Worm (Caenorhabditis elegans) whole organism, L3 larva: ENCODE measurements around the gene spl-3.

Experiments used
- R02D3.7 ChIP-seq: fragments of 150-350 bp; optimal IDR thresholded peaks from 2 replicates; lab custom pipeline; 2014; ENCODE audit warnings: missing biosample characterization, missing genetic modification characterization
- ZK546.5 ChIP-seq: sonication (generic microtip); optimal IDR thresholded peaks from 2 replicates; lab custom pipeline; 2017; ENCODE audit warnings: missing biosample characterization, missing genetic modification characterization
- aly-2 ChIP-seq: fragments of 150-350 bp; optimal IDR thresholded peaks from 2 replicates; lab custom pipeline; 2014; ENCODE audit warnings: missing biosample characterization, missing genetic modification characterization
- ama-1 ChIP-seq: fragments of 150-350 bp; optimal IDR thresholded peaks from 2 replicates; lab custom pipeline; 2018
- ceh-16 ChIP-seq: sonication (generic microtip); optimal IDR thresholded peaks from 2 replicates; lab custom pipeline; 2017; ENCODE audit warnings: missing biosample characterization, missing genetic modification characterization
- ceh-28 ChIP-seq: fragments of 150-350 bp; optimal IDR thresholded peaks from 2 replicates; lab custom pipeline; 2014; ENCODE audit warnings: missing biosample characterization, missing genetic modification reagents, missing genetic modification characterization
- ceh-9 ChIP-seq: sonication (generic microtip); optimal IDR thresholded peaks from 2 replicates; lab custom pipeline; 2018; ENCODE audit warnings: missing biosample characterization, missing genetic modification characterization
- daf-12 ChIP-seq: fragments of 150-350 bp; optimal IDR thresholded peaks from 2 replicates; lab custom pipeline; 2014; ENCODE audit warnings: missing biosample characterization, missing genetic modification reagents, missing genetic modification characterization
- egl-5 ChIP-seq: fragments of 150-350 bp; optimal IDR thresholded peaks from 2 replicates; lab custom pipeline; 2017; ENCODE audit warnings: missing biosample characterization, missing genetic modification reagents, missing genetic modification characterization, inconsistent platforms
- elt-1 ChIP-seq: fragments of 150-350 bp; optimal IDR thresholded peaks from 2 replicates; lab custom pipeline; 2014; ENCODE audit warnings: missing biosample characterization, missing genetic modification characterization
- elt-2 ChIP-seq: sonication (generic microtip); optimal IDR thresholded peaks from 2 replicates; lab custom pipeline; 2016; ENCODE audit warnings: missing genetic modification reagents, mild to moderate bottlenecking, missing genetic modification characterization, missing compliant biosample characterization
- elt-3 ChIP-seq, 3 experiments: fragments of 150-350 bp in 1 of 3; sonication (generic microtip) in 2 of 3; optimal IDR thresholded peaks; 2 replicates in 2 of 3; 4 replicates in 1 of 3; lab custom pipeline; 2014 to 2017; ENCODE audit warnings: missing biosample characterization in 3 of 3, missing genetic modification characterization in 3 of 3
- eor-1 ChIP-seq, 2 experiments: fragments of 150-350 bp; optimal IDR thresholded peaks; 2 replicates each; lab custom pipeline; 2014 to 2018; ENCODE audit warnings: missing biosample characterization in 2 of 2, missing genetic modification characterization in 2 of 2
- fkh-2 ChIP-seq: fragments of 150-350 bp; optimal IDR thresholded peaks from 2 replicates; lab custom pipeline; 2014; ENCODE audit warnings: missing biosample characterization, missing genetic modification reagents, missing genetic modification characterization
- hmg-11 ChIP-seq: sonication (generic microtip); optimal IDR thresholded peaks from 2 replicates; lab custom pipeline; 2016; ENCODE audit warnings: missing genetic modification characterization, missing compliant biosample characterization
- jun-1 ChIP-seq: fragments of 150-350 bp; optimal IDR thresholded peaks from 2 replicates; lab custom pipeline; 2014; ENCODE audit warnings: missing biosample characterization, missing genetic modification reagents, missing genetic modification characterization
- lin-15B ChIP-seq: fragments of 150-350 bp; optimal IDR thresholded peaks from 2 replicates; lab custom pipeline; 2014; ENCODE audit warnings: missing biosample characterization, missing genetic modification characterization
- lin-39 ChIP-seq: fragments of 150-350 bp; optimal IDR thresholded peaks from 2 replicates; lab custom pipeline; 2018; ENCODE audit warnings: missing biosample characterization, missing genetic modification reagents, missing genetic modification characterization
- lsy-12 ChIP-seq: sonication (generic microtip); optimal IDR thresholded peaks from 2 replicates; lab custom pipeline; 2016; ENCODE audit warnings: mild to moderate bottlenecking, missing genetic modification characterization, missing compliant biosample characterization
- mdl-1 ChIP-seq: fragments of 150-350 bp; optimal IDR thresholded peaks from 2 replicates; lab custom pipeline; 2014; ENCODE audit warnings: missing biosample characterization, missing genetic modification characterization
- nfya-1 ChIP-seq: sonication (generic microtip); optimal IDR thresholded peaks from 2 replicates; lab custom pipeline; 2017; ENCODE audit warnings: missing genetic modification characterization, mild to moderate bottlenecking, missing compliant biosample characterization, antibody characterized with exemption, moderate library complexity; ENCODE audit not compliant: insufficient read depth
- nhr-11 ChIP-seq: fragments of 150-350 bp; optimal IDR thresholded peaks from 2 replicates; lab custom pipeline; 2014; ENCODE audit warnings: missing biosample characterization, missing genetic modification characterization
- nhr-12 ChIP-seq: fragments of 150-350 bp; optimal IDR thresholded peaks from 2 replicates; lab custom pipeline; 2014; ENCODE audit warnings: missing biosample characterization, missing genetic modification characterization
- nhr-237 ChIP-seq: fragments of 150-350 bp; optimal IDR thresholded peaks from 2 replicates; lab custom pipeline; 2014; ENCODE audit warnings: missing biosample characterization, missing genetic modification characterization
- nhr-25 ChIP-seq: sonication (generic microtip); optimal IDR thresholded peaks from 2 replicates; lab custom pipeline; 2017; ENCODE audit warnings: missing biosample characterization, missing genetic modification characterization
- nhr-43 ChIP-seq: sonication (generic microtip); optimal IDR thresholded peaks from 2 replicates; lab custom pipeline; 2016; ENCODE audit warnings: mild to moderate bottlenecking, missing genetic modification characterization, missing compliant biosample characterization; ENCODE audit not compliant: poor library complexity, severe bottlenecking
- nhr-67 ChIP-seq: fragments of 150-350 bp; optimal IDR thresholded peaks from 2 replicates; lab custom pipeline; 2014; ENCODE audit warnings: missing biosample characterization, missing genetic modification characterization
- nhr-76 ChIP-seq: fragments of 150-350 bp; sonication (generic microtip); optimal IDR thresholded peaks from 5 replicates; lab custom pipeline; 2014; ENCODE audit warnings: missing biosample characterization, missing genetic modification characterization
- pha-4 ChIP-seq: fragments of 150-350 bp; optimal IDR thresholded peaks from 2 replicates; lab custom pipeline; 2014; ENCODE audit warnings: missing biosample characterization, missing genetic modification reagents, missing genetic modification characterization
- sea-2 ChIP-seq: fragments of 150-350 bp; sonication (generic microtip); optimal IDR thresholded peaks from 4 replicates; lab custom pipeline; 2014; ENCODE audit warnings: missing biosample characterization, missing genetic modification reagents, missing genetic modification characterization
- skn-1 ChIP-seq: fragments of 150-350 bp; optimal IDR thresholded peaks from 2 replicates; lab custom pipeline; 2014; ENCODE audit warnings: missing biosample characterization, missing genetic modification characterization
- snpc-4 ChIP-seq: fragments of 150-350 bp; optimal IDR thresholded peaks from 2 replicates; lab custom pipeline; 2014; ENCODE audit warnings: missing biosample characterization, missing genetic modification characterization
- tbx-2 ChIP-seq: sonication (generic microtip); optimal IDR thresholded peaks from 2 replicates; lab custom pipeline; 2016; ENCODE audit warnings: mild to moderate bottlenecking, missing genetic modification characterization, missing compliant biosample characterization
- unc-39 ChIP-seq: sonication (generic microtip); optimal IDR thresholded peaks from 4 replicates; lab custom pipeline; 2017; ENCODE audit warnings: missing biosample characterization, missing genetic modification characterization
- unc-62 ChIP-seq: fragments of 150-350 bp; sonication (generic microtip); optimal IDR thresholded peaks from 4 replicates; lab custom pipeline; 2014; ENCODE audit warnings: missing biosample characterization, missing genetic modification reagents, missing genetic modification characterization
- ztf-11 ChIP-seq: fragments of 150-350 bp; optimal IDR thresholded peaks from 2 replicates; lab custom pipeline; 2014; ENCODE audit warnings: missing biosample characterization, missing genetic modification characterization
- ztf-4 ChIP-seq: fragments of 150-350 bp; optimal IDR thresholded peaks from 2 replicates; lab custom pipeline; 2014; ENCODE audit warnings: missing biosample characterization, missing genetic modification characterization

Gene spl-3

DNA sequence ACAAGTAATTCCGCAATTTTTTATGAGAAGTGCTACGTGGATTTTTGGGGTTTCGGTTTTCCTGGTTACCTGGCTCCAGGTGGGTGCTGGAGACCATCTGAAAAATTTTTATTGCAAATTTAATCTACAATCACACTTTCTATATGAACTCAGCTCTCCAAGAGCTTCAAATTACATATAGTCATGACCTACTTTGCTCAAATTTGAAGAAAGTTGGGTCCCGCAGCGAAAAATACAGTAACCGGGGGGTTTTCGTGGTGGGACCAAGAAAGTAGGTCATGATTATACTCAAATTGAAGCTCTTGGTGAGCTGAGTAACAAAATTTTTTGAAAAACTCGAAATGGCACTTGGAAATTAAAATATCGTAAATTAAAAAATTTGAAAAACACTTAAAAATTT lies 32.5 kb upstream of the spl-3 start, which contains the start of gene ets-8:
ets-8 (minus strand) TSS at position 101 of the 400 bp plus-strand sequence.
- TF ChIP-seq tbx-2 (tag; lab: Kevin White, UChicago): no peak
- TF ChIP-seq eor-1 (tag; optimal IDR thresholded peaks at IDR 0.05; lab: Kevin White, UChicago): no peak
- TF ChIP-seq aly-2: no peak
- TF ChIP-seq nhr-25: no peak
- TF ChIP-seq nhr-76: no peak
- no peak for TF ChIP-seq lin-15B
- TF ChIP-seq unc-39 (tag; lab: Kevin White, UChicago): no peak
- no peak for TF ChIP-seq unc-62 (GFP tag; lab: Kevin White, UChicago)
- no peak for TF ChIP-seq egl-5 (tag; lab: Kevin White, UChicago)
- TF ChIP-seq skn-1 (tag; lab: Kevin White, UChicago): no peak
- TF ChIP-seq pha-4 (tag; lab: Kevin White, UChicago): no peak

DNA sequence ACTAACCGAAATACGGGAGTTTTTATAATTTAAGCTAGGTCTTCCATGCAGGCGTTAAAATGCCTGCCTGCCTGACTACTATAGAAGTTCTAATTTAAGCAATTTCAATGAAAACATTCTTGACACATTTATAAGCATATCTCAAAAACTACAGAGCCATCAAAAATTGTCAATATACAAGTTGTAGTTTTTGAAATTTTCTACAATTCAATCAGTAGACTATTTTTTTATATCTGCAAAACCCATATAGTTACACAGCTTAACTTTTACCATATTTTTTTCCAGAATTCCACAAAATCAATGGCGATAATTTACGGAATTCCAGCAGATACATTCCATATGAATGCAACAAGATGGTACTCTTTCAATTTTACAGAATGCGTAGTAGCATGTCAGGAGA lies 29.7 kb upstream of the spl-3 start, which contains the start of gene C50A2.7:
C50A2.7 (plus strand) TSS at position 301 of the 400 bp plus-strand sequence.
- TF ChIP-seq elt-1 (tag; lab: Kevin White, UChicago) (no peak), ama-1 (no peak), jun-1 (no peak), lsy-12 (tag; lab: Kevin White, UChicago) (no peak), sea-2 (GFP tag; lab: Kevin White, UChicago) (no peak), elt-3 (tag; optimal IDR thresholded peaks at IDR 0.05; lab: Kevin White, UChicago) (no peak), unc-39 (tag; lab: Kevin White, UChicago) (no peak), pha-4 (tag; lab: Kevin White, UChicago) (no peak), nhr-237 (tag; lab: Kevin White, UChicago) (no peak), nhr-11 (tag; lab: Kevin White, UChicago) (no peak), ztf-4 (tag; lab: Kevin White, UChicago) (no peak), nhr-67 (no peak), mdl-1 (tag; lab: Kevin White, UChicago) (no peak), ceh-28 (tag; lab: Kevin White, UChicago) (no peak), skn-1 (tag; lab: Kevin White, UChicago) (no peak), ceh-16 (tag; lab: Kevin White, UChicago) (no peak)
- TF ChIP-seq, all 47 proteins: peak for 0

DNA sequence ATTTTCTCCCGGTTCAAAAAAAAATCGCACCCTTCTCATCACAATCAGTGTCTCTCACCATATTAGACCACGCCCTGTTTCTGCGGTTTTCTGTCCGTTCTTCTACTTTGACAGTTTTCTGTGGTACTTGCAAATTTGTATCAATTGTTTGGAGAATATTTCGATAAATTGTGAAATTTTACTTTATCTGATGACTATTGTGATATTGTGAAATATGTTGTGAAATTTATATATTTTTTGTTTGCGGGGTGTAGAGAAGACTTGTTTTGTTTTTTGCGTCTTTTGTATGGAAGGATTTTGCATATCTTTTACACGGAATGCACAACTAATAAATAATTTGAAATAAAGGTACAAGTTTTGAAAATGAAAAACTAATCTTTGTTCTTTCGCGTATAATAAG lies 25.5 kb upstream of the spl-3 start:
- no peak for TF ChIP-seq R02D3.7 (tag; lab: Kevin White, UChicago)
- TF ChIP-seq pha-4 (tag; lab: Kevin White, UChicago): no peak
- no peak for TF ChIP-seq nhr-43 (tag; lab: Kevin White, UChicago)
- no peak for TF ChIP-seq nhr-76
- no peak for TF ChIP-seq elt-2 (tag; lab: Kevin White, UChicago)
- TF ChIP-seq eor-1 (tag; optimal IDR thresholded peaks at IDR 0.05; lab: Kevin White, UChicago): no peak
- TF ChIP-seq unc-39 (tag; lab: Kevin White, UChicago): no peak
- no peak for TF ChIP-seq ama-1
- TF ChIP-seq daf-12 (tag; lab: Kevin White, UChicago): no peak
- no peak for TF ChIP-seq snpc-4 (tag; lab: Kevin White, UChicago)
- no peak for TF ChIP-seq elt-3 (tag; optimal IDR thresholded peaks at IDR 0.05; lab: Kevin White, UChicago)
- TF ChIP-seq ceh-9 (tag; lab: Kevin White, UChicago): no peak
- TF ChIP-seq ztf-4 (tag; lab: Kevin White, UChicago): no peak
- TF ChIP-seq skn-1 (tag; lab: Kevin White, UChicago): no peak
- no peak for TF ChIP-seq nhr-12 (tag; lab: Kevin White, UChicago)
- no peak for TF ChIP-seq ztf-11 (tag; lab: Kevin White, UChicago)
- TF ChIP-seq fkh-2 (tag; lab: Kevin White, UChicago): no peak
- TF ChIP-seq ZK546.5 (tag; lab: Kevin White, UChicago): no peak
- TF ChIP-seq hmg-11 (tag; lab: Kevin White, UChicago): no peak

DNA sequence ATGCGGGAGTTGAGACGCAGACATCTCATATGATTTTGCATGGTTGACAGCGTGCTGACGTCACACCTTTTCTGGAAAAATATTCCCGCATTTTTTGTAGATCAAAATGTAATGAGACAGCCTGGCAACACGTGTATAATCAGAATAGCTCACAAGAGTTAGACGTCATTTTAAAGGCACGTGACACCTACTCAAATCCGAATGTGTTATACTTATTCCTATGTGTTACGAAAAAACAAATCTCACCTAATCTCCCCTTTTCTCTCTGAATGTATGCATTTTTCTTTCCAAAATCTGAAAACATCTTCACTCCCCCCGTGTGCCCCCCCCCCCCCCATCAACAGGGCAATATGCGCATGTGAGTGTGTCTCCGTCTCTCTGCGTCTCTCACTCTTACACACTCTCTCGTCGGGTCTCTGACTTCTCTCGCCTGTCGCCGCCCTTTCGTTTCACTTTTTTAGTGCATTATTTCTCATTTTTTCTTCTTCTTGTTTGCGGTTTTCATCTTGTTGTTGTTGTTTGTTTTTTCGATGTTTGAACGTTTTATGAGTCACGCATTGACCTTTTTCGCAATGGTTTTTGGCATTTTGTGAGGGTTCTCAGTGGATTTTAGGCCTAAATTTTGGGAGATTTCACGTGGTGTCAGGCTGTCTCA lies 24.4 kb upstream of the spl-3 start:
- no peak for TF ChIP-seq eor-1 (tag; optimal IDR thresholded peaks at IDR 0.05; lab: Kevin White, UChicago)
- TF ChIP-seq mdl-1 (tag; lab: Kevin White, UChicago): peak; percentile 71
- peak; percentile 69 for TF ChIP-seq hmg-11 (tag; lab: Kevin White, UChicago)
- peak; percentile 73 for TF ChIP-seq pha-4 (tag; lab: Kevin White, UChicago)
- TF ChIP-seq snpc-4 (tag; lab: Kevin White, UChicago): no peak
- TF ChIP-seq nhr-11 (tag; lab: Kevin White, UChicago): no peak
- TF ChIP-seq egl-5 (tag; lab: Kevin White, UChicago): peak; percentile 26
- peak; percentile 36 for TF ChIP-seq lin-15B
- TF ChIP-seq nfya-1 (tag; lab: Kevin White, UChicago): peak; percentile 46
- peak; percentile 57 for TF ChIP-seq lin-39 (tag; lab: Kevin White, UChicago)
